Worm (Caenorhabditis elegans) whole organism, L4 larva: ENCODE data around the gene nspg-10.

Experiments
- ces-1 ChIP-seq: fragments of 150-350 bp; sonication (generic microtip); optimal IDR thresholded peaks from 4 replicates; lab custom pipeline; 2014; ENCODE audit warnings: missing biosample characterization, missing genetic modification reagents, missing genetic modification characterization
- gei-8 ChIP-seq: fragments of 200-800 bp; sonication (Bioruptor generic); optimal IDR thresholded peaks from 2 replicates; lab custom pipeline; 2018; ENCODE audit warnings: mild to moderate bottlenecking, missing genetic modification characterization, missing compliant biosample characterization
- nhr-11 ChIP-seq: fragments of 150-350 bp; optimal IDR thresholded peaks from 2 replicates; lab custom pipeline; 2014; ENCODE audit warnings: missing biosample characterization, missing genetic modification characterization
- nhr-28 ChIP-seq: fragments of 150-350 bp; optimal IDR thresholded peaks from 2 replicates; lab custom pipeline; 2014; ENCODE audit warnings: missing biosample characterization, missing genetic modification characterization
- pha-4 ChIP-seq, 2 experiments: fragments of 150-350 bp in 1 of 2; fragments of 200-800 bp in 1 of 2; sonication (Bioruptor generic) in 1 of 2; IDR thresholded peaks in 1 of 2; optimal IDR thresholded peaks in 1 of 2; 2 replicates each; pipeline versions ENCODE4 v1.3.6 to Lab custom; 2014 to 2022; ENCODE audit warnings: missing genetic modification characterization in 2 of 2, missing genetic modification reagents in 2 of 2, missing biosample characterization in 1 of 2, missing compliant biosample characterization in 1 of 2
- skn-1 ChIP-seq: fragments of 150-350 bp; optimal IDR thresholded peaks from 2 replicates; lab custom pipeline; 2014; ENCODE audit warnings: missing biosample characterization, missing genetic modification characterization
- tag-97 ChIP-seq: fragments of 200-800 bp; sonication (Bioruptor generic); IDR thresholded peaks from 2 replicates; pipeline ENCODE4 v1.3.6; 2022; ENCODE audit warnings: missing genetic modification characterization, missing compliant biosample characterization
- unc-39 ChIP-seq: sonication (generic microtip); optimal IDR thresholded peaks from 2 replicates; lab custom pipeline; 2017; ENCODE audit warnings: missing biosample characterization, missing genetic modification characterization
- vab-7 ChIP-seq: fragments of 200-800 bp; sonication (Bioruptor generic); IDR thresholded peaks from 2 replicates; pipeline ENCODE4 v1.3.6; 2022; ENCODE audit warnings: missing genetic modification reagents, missing genetic modification characterization, missing compliant biosample characterization

DNA sequence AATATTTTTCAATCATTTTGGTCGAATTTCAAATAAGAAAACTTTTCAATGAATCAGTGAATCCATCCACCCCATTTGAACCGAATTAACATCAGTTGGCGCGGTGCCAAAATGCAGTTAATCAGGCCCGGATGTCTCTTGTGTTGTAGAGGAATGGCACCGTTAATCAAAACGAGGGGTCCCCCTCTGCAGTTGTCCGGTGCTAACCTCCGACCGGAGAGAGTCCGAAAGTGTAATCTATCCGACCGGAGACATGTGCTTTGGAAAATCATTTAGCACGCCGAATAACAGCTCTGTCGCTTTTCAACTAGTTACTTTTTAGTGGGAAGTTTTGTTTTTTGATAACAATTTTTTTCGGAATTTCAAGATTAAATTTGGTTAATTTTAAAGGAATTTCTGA lies 39.7 kb downstream of the nspg-10 start:
- TF ChIP-seq gei-8 (GFP tag; lab: Kevin White, UChicago) (no peak), vab-7 (GFP tag; lab: Robert Waterston, UW) (no peak), nhr-11 (tag; lab: Kevin White, UChicago) (no peak), skn-1 (no peak), unc-39 (tag; lab: Kevin White, UChicago) (no peak), tag-97 (GFP tag; lab: Robert Waterston, UW) (no peak), ces-1 (GFP tag; lab: Kevin White, UChicago) (no peak), pha-4 (GFP tag; IDR thresholded peaks at IDR 0.05; lab: Robert Waterston, UW) (no peak), pha-4 (tag; optimal IDR thresholded peaks at IDR 0.05; lab: Kevin White, UChicago) (no peak), nhr-28 (tag; lab: Kevin White, UChicago) (no peak)
